Fruit fly (Drosophila melanogaster): ENCODE results near the gene CG3982.

Gene CG3982

dm6 chr3L:9435315-9435714 lies 18.1 kb upstream of the CG3982 start, which contains the start of gene CG42526 (continued):
- TF ChIP-seq Chrac-16 (GFP tag; optimal IDR thresholded peaks at IDR 0.05) (peak; percentile 36), CG14710 (tag; optimal IDR thresholded peaks at IDR 0.05) (peak; percentile 39), slou (GFP tag; optimal IDR thresholded peaks at IDR 0.05) (peak; percentile 6), ash1 (GFP tag; optimal IDR thresholded peaks at IDR 0.05) (no peak)

- TF ChIP-seq CG14710 (tag; optimal IDR thresholded peaks at IDR 0.05) (no peak), hkb (optimal IDR thresholded peaks at IDR 0.05) (no peak), hkb (GFP tag; IDR thresholded peaks at IDR 0.05) (no peak), sima (GFP tag; optimal IDR thresholded peaks at IDR 0.05) (no peak), Drgx (GFP tag; IDR thresholded peaks at IDR 0.05) (no peak), crol (GFP tag; IDR thresholded peaks at IDR 0.05) (peak; percentile 97), vfl (GFP tag; optimal IDR thresholded peaks at IDR 0.05) (no peak), zfh1 (GFP tag; IDR thresholded peaks at IDR 0.05) (no peak), CG9932 (GFP tag; IDR thresholded peaks at IDR 0.05) (0 out of 2 replicates have a peak, but pooled peaks have one; percentile 7), Adf1 (GFP tag; IDR thresholded peaks at IDR 0.05) (peak; percentile 12; the same call in 1 of the 2 replicates), sd (tag; optimal IDR thresholded peaks at IDR 0.05) (peak; percentile 82), CG12659 (GFP tag; optimal IDR thresholded peaks at IDR 0.05) (no peak), chinmo (GFP tag; IDR thresholded peaks at IDR 0.05; ENCODE audit: partially characterized antibody) (0 out of 4 replicates have a peak, but pooled peaks have one; percentile 43), dm (GFP tag; optimal IDR thresholded peaks at IDR 0.05) (no peak), CG6683 (GFP tag; optimal IDR thresholded peaks at IDR 0.05) (no peak), da (GFP tag; optimal IDR thresholded peaks at IDR 0.05) (no peak), sr (GFP tag; IDR thresholded peaks at IDR 0.05) (peak; percentile 98), Antp (GFP tag; optimal IDR thresholded peaks at IDR 0.05) (no peak), Med (GFP tag) (peak; percentile 71), CG10274 (GFP tag; optimal IDR thresholded peaks at IDR 0.05) (no peak), CG11456 (GFP tag; IDR thresholded peaks at IDR 0.05) (peak; percentile 47; the same call in 1 of the 3 replicates), sqz (GFP tag; optimal IDR thresholded peaks at IDR 0.05) (no peak), exex (tag; optimal IDR thresholded peaks at IDR 0.05) (peak; percentile 40), CG9437 (GFP tag; optimal IDR thresholded peaks at IDR 0.05) (no peak), lbe (GFP tag; optimal IDR thresholded peaks at IDR 0.05) (no peak), cato (GFP tag; optimal IDR thresholded peaks at IDR 0.05; ENCODE audit: borderline replicate concordance) (no peak), CG34376 (GFP tag; optimal IDR thresholded peaks at IDR 0.05) (peak; percentile 51), Spps (tag; optimal IDR thresholded peaks at IDR 0.05) (no peak), grn (GFP tag; optimal IDR thresholded peaks at IDR 0.05) (peak; percentile 72), CG12769 (tag; optimal IDR thresholded peaks at IDR 0.05) (peak; percentile 98), CG17328 (GFP tag; IDR thresholded peaks at IDR 0.05) (no peak), vvl (GFP tag; IDR thresholded peaks at IDR 0.05) (no peak), ci (GFP tag; IDR thresholded peaks at IDR 0.05) (0 out of 3 replicates have a peak, but pooled peaks have one; percentile 33), vnd (GFP tag; IDR thresholded peaks at IDR 0.05; ENCODE audit: partially characterized antibody) (no peak), Scr (GFP tag; IDR thresholded peaks at IDR 0.05; ENCODE audit: partially characterized antibody) (no peak), fd102C (GFP tag; optimal IDR thresholded peaks at IDR 0.05) (no peak), rib (GFP tag; IDR thresholded peaks at IDR 0.05) (peak; percentile 48; the same call in 1 of the 2 replicates), kah (GFP tag; optimal IDR thresholded peaks at IDR 0.05) (peak; percentile 64), ewg (GFP tag; optimal IDR thresholded peaks at IDR 0.05) (no peak), CG12299 (tag; optimal IDR thresholded peaks at IDR 0.05) (no peak), sim (GFP tag; IDR thresholded peaks at IDR 0.05) (no peak), CG31224 (GFP tag; IDR thresholded peaks at IDR 0.05) (0 out of 2 replicates have a peak, but pooled peaks have one; percentile 5), CG10543 (GFP tag; optimal IDR thresholded peaks at IDR 0.05) (peak; percentile 88), cad (GFP tag; optimal IDR thresholded peaks at IDR 0.05) (no peak), cg (GFP tag; optimal IDR thresholded peaks at IDR 0.05) (no peak)
Observed at dm6 chr3L:9432810-9433587, 15.8 kb upstream of the CG3982 start.

All from whole organism, embryonic.